Worm (Caenorhabditis elegans): ENCODE data around the gene F56C3.10.

Gene F56C3.10

DNA sequence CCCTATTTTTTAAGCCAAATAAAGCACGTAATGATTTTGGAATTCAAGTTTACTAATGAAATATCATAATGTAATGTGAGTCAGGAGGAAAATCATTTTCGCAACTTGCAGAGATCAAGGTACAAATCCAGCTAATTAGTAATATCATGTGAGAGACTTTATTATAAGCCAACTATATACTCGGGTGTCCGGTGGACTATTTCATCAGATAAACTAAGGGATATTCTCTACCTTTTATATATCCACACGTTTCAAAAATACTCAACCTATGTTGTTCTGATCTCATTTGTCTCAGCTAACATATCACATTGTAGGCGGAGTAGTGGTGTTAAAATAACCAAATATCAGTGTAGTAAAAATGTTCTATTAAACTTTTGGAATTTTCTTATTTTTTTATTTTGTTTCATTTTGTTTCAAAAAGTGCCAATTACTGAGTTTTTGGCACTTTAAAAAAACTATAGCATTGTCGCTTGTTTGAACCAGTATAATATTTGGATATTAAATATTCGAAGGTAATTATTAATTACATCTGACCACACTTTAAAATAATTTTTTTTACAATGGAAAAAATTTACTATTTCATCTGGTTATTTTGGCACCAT lies 8.0 kb upstream of the F56C3.10 start (continued):
- TF ChIP-seq F10B5.3 (tag; optimal IDR thresholded peaks at IDR 0.05) (peak; percentile 83), Y48G9A.11 (GFP tag; IDR thresholded peaks at IDR 0.05) (0 out of 2 replicates have a peak, but pooled peaks have one; percentile 29), tra-1 (GFP tag; IDR thresholded peaks at IDR 0.05) (peak; percentile 86), ceh-32 (tag; optimal IDR thresholded peaks at IDR 0.05; ENCODE audit: poor library complexity) (peak; percentile 77), nhr-6 (tag; optimal IDR thresholded peaks at IDR 0.05) (peak; percentile 98), ctbp-1 (GFP tag; IDR thresholded peaks at IDR 0.05) (peak; percentile 90), zag-1 (tag; optimal IDR thresholded peaks at IDR 0.05) (peak; percentile 64), daf-8 (GFP tag; IDR thresholded peaks at IDR 0.05) (no peak), saeg-2 (GFP tag; IDR thresholded peaks at IDR 0.05) (peak; percentile 81; the same call in 1 of the 2 replicates), zip-11 (GFP tag; IDR thresholded peaks at IDR 0.05) (no peak), nhr-25 (tag; optimal IDR thresholded peaks at IDR 0.05; ENCODE audit: borderline replicate concordance, insufficient read depth) (peak; percentile 73), nhr-102 (tag; optimal IDR thresholded peaks at IDR 0.05) (peak; percentile 98), hlh-30 (tag; optimal IDR thresholded peaks at IDR 0.05; ENCODE audit: insufficient read depth) (peak; percentile 95), dmd-6 (GFP tag; IDR thresholded peaks at IDR 0.05) (peak; percentile 88), madf-5 (GFP tag; IDR thresholded peaks at IDR 0.05) (no peak), vab-7 (GFP tag; IDR thresholded peaks at IDR 0.05) (peak; percentile 90), dve-1 (tag; optimal IDR thresholded peaks at IDR 0.05; ENCODE audit: insufficient read depth) (peak; percentile 94), nhr-28 (tag; optimal IDR thresholded peaks at IDR 0.05) (peak; percentile 77), daf-16 (GFP tag; optimal IDR thresholded peaks at IDR 0.05) (peak; percentile 79 to 98), daf-16 (tag; optimal IDR thresholded peaks at IDR 0.05) (peak; percentile 82), nhr-111 (GFP tag; optimal IDR thresholded peaks at IDR 0.05) (no peak), jun-1 (tag; optimal IDR thresholded peaks at IDR 0.05) (peak; percentile 95), daf-19 (GFP tag; conservative IDR thresholded peaks at IDR 0.05) (peak; percentile 82; the same call in 1 of the 2 replicates), Y105C5A.15 (GFP tag; IDR thresholded peaks at IDR 0.05) (0 out of 2 replicates have a peak, but pooled peaks have one; percentile 66), lin-29 (GFP tag; IDR thresholded peaks at IDR 0.05) (peak; percentile 61; the same call in 1 of the 2 replicates), pqm-1 (tag; optimal IDR thresholded peaks at IDR 0.05) (peak; percentile 19), F37D6.2 (tag; optimal IDR thresholded peaks at IDR 0.05) (peak; percentile 97), zfp-2 (tag; optimal IDR thresholded peaks at IDR 0.05) (peak; percentile 65), ama-1 (optimal IDR thresholded peaks at IDR 0.05) (no peak), hif-1 (tag; optimal IDR thresholded peaks at IDR 0.05) (peak; percentile 49 to 54), lin-13 (GFP tag; optimal IDR thresholded peaks at IDR 0.05) (peak; percentile 95), dmd-9 (GFP tag; IDR thresholded peaks at IDR 0.05) (no peak), mes-2 (tag; optimal IDR thresholded peaks at IDR 0.05; ENCODE audit: poor library complexity, severe bottlenecking) (peak; percentile 87), dpl-1 (GFP tag; optimal IDR thresholded peaks at IDR 0.05) (peak; percentile 58), fos-1 (tag; optimal IDR thresholded peaks at IDR 0.05) (peak; percentile 66), egl-43 (GFP tag; IDR thresholded peaks at IDR 0.05) (peak; percentile 77), ztf-11 (tag; optimal IDR thresholded peaks at IDR 0.05) (no peak), nhr-42 (GFP tag; IDR thresholded peaks at IDR 0.05) (peak; percentile 96), ceh-28 (tag; optimal IDR thresholded peaks at IDR 0.05) (peak; percentile 66), set-16 (GFP tag; IDR thresholded peaks at IDR 0.05) (no peak), spr-3 (GFP tag; optimal IDR thresholded peaks at IDR 0.05) (peak; percentile 92), madf-9 (GFP tag; conservative IDR thresholded peaks at IDR 0.05) (peak; percentile 86), lim-7 (GFP tag; IDR thresholded peaks at IDR 0.05) (no peak), snpc-1.2 (GFP tag; IDR thresholded peaks at IDR 0.05) (no peak), ceh-62 (tag; optimal IDR thresholded peaks at IDR 0.05) (no peak), pha-4 (GFP tag; IDR thresholded peaks at IDR 0.05) (peak; percentile 79), pha-4 (tag; optimal IDR thresholded peaks at IDR 0.05) (no peak), F26F4.8 (GFP tag; conservative IDR thresholded peaks at IDR 0.05) (no peak), spr-1 (tag; optimal IDR thresholded peaks at IDR 0.05) (peak; percentile 96), gei-8 (GFP tag; optimal IDR thresholded peaks at IDR 0.05) (no peak)

All from whole organism, L4 larva.